Worm (Caenorhabditis elegans) whole organism, early embryonic: Measurements from ENCODE around the gene arid-1.

Experiments
- F13C5.2 ChIP-seq: sonication (generic microtip); optimal IDR thresholded peaks from 2 replicates; lab custom pipeline; 2017; ENCODE audit warnings: mild to moderate bottlenecking, missing genetic modification characterization, inconsistent platforms, missing compliant biosample characterization
- ama-1 ChIP-seq: fragments of 150-350 bp; optimal IDR thresholded peaks from 2 replicates; lab custom pipeline; 2014
- ceh-36 ChIP-seq: sonication (generic microtip); optimal IDR thresholded peaks from 2 replicates; lab custom pipeline; 2016; ENCODE audit warnings: missing genetic modification characterization, inconsistent platforms, missing compliant biosample characterization
- flt-1 ChIP-seq: fragments of 200-800 bp; sonication (Bioruptor generic); IDR thresholded peaks from 2 replicates; pipeline ENCODE4 v1.3.6; 2022; ENCODE audit warnings: missing genetic modification characterization, missing compliant biosample characterization
- hmg-4 ChIP-seq: fragments of 200-800 bp; sonication (Bioruptor generic); optimal IDR thresholded peaks from 2 replicates; lab custom pipeline; 2018; ENCODE audit warnings: mild to moderate bottlenecking, missing genetic modification characterization, missing compliant biosample characterization
- hnd-1 ChIP-seq: sonication (generic microtip); optimal IDR thresholded peaks from 2 replicates; lab custom pipeline; 2016; ENCODE audit warnings: missing genetic modification characterization, missing compliant biosample characterization
- scrt-1 ChIP-seq: fragments of 200-800 bp; sonication (Bioruptor generic); IDR thresholded peaks from 2 replicates; pipeline ENCODE4 v1.3.6; 2022; ENCODE audit warnings: missing genetic modification characterization, missing compliant biosample characterization
- tbx-11 ChIP-seq: fragments of 200-800 bp; sonication (Bioruptor generic); IDR thresholded peaks from 2 replicates; pipeline ENCODE4 v1.3.6; 2022; ENCODE audit warnings: missing genetic modification characterization, missing compliant biosample characterization
- tra-4 ChIP-seq: sonication (generic microtip); optimal IDR thresholded peaks from 2 replicates; lab custom pipeline; 2017; ENCODE audit warnings: missing genetic modification characterization, missing compliant biosample characterization

- TF ChIP-seq tbx-11 (GFP tag; lab: Robert Waterston, UW), result no peak
- TF ChIP-seq ceh-36 (tag; lab: Kevin White, UChicago), result no peak
- no peak for TF ChIP-seq flt-1 (GFP tag; lab: Robert Waterston, UW)
- no peak for TF ChIP-seq scrt-1 (GFP tag; lab: Robert Waterston, UW)
- no peak for TF ChIP-seq F13C5.2 (tag; lab: Kevin White, UChicago)
- no peak for TF ChIP-seq ama-1 (lab: Kevin White, UChicago)
- TF ChIP-seq hnd-1 (tag; lab: Kevin White, UChicago), result no peak
- no peak for TF ChIP-seq hmg-4
- no peak for TF ChIP-seq tra-4 (tag; lab: Kevin White, UChicago)
These were observed 25.6 kb downstream of the arid-1 start for ce11 chrV:211388-212168.
